Worm (Caenorhabditis elegans) whole organism, L4/young adult: Measurements from ENCODE around the gene cec-4.

ENCODE experiments used
- dao-5 ChIP-seq: sonication (generic microtip); optimal IDR thresholded peaks from 2 replicates; lab custom pipeline; 2016; ENCODE audit warnings: missing genotype, missing genetic modification characterization, moderate library complexity, missing compliant biosample characterization
- him-1 ChIP-seq: sonication (generic microtip); optimal IDR thresholded peaks from 2 replicates; lab custom pipeline; 2016; ENCODE audit warnings: missing genotype, missing genetic modification reagents, missing genetic modification characterization, missing compliant biosample characterization

DNA sequence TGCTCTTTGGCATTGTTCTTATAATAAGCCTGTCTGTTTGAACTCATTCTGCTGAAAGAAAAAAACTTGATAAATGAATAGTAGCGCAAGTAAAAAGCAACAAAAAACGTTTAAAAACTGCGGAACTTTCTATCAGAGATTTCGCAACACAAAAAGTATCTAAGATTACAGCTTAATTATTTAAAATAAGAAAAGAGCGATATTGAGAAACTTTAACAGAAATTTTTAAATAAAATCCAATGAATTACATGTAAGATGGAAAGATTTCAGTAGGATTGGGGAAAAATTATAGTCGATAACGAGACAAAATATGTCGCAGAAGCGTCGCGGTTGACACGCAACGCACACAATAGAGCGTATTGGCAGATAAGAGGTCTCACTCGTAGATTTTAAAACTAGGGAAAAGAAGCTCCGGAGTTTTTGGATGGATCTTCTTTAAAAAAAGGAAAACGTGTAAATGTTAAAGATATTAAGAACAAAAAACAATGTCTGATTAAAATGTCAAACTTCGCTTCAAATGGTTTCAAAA lies 13.8 kb upstream of the cec-4 start, which contains the start of gene ima-3:
- TF ChIP-seq him-1 (tag; lab: Kevin White, UChicago) = no peak
- TF ChIP-seq dao-5 (tag; lab: Kevin White, UChicago) = no peak
